Worm (Caenorhabditis elegans): ENCODE data around the gene ogdh-1.

ogdh-1 gene

ce11 chrIV:4744167-4744566 lies 40.4 kb upstream of the ogdh-1 start, which contains the start of gene hoe-1:
hoe-1 (minus strand) TSS chrIV:4744267.
- TF ChIP-seq hlh-13 (GFP tag; optimal IDR thresholded peaks at IDR 0.05), result no peak
- TF ChIP-seq hlh-8 (tag; optimal IDR thresholded peaks at IDR 0.05), result no peak
- no peak for TF ChIP-seq pha-4 (tag; optimal IDR thresholded peaks at IDR 0.05)
- no peak for TF ChIP-seq fkh-10 (GFP tag; optimal IDR thresholded peaks at IDR 0.05)
- no peak for TF ChIP-seq ceh-19 (GFP tag; optimal IDR thresholded peaks at IDR 0.05)
- no peak for TF ChIP-seq zip-5 (tag; optimal IDR thresholded peaks at IDR 0.05)
- no peak for TF ChIP-seq ceh-6 (GFP tag; optimal IDR thresholded peaks at IDR 0.05)

ce11 chrIV:4742480-4742879 lies 38.7 kb upstream of the ogdh-1 start:
- TF ChIP-seq tbx-7 (tag; optimal IDR thresholded peaks at IDR 0.05) (no peak), ceh-9 (tag; optimal IDR thresholded peaks at IDR 0.05) (no peak), pat-9 (tag; optimal IDR thresholded peaks at IDR 0.05) (no peak), ets-4 (tag; optimal IDR thresholded peaks at IDR 0.05) (no peak), ceh-48 (tag; optimal IDR thresholded peaks at IDR 0.05) (no peak), ref-2 (tag; optimal IDR thresholded peaks at IDR 0.05) (no peak), hlh-30 (tag; optimal IDR thresholded peaks at IDR 0.05; ENCODE audit: insufficient read depth) (no peak), che-1 (tag; optimal IDR thresholded peaks at IDR 0.05) (no peak)

- no peak for TF ChIP-seq ceh-30 (tag; optimal IDR thresholded peaks at IDR 0.05)
- no peak for TF ChIP-seq ceh-31 (tag; optimal IDR thresholded peaks at IDR 0.05)
- no peak for TF ChIP-seq sox-4 (tag; optimal IDR thresholded peaks at IDR 0.05)
- no peak for TF ChIP-seq npax-4 (tag; optimal IDR thresholded peaks at IDR 0.05)
- TF ChIP-seq ceh-34 (tag; optimal IDR thresholded peaks at IDR 0.05), result no peak
- TF ChIP-seq tbx-7 (tag; optimal IDR thresholded peaks at IDR 0.05), result no peak
- no peak for TF ChIP-seq pros-1 (tag; optimal IDR thresholded peaks at IDR 0.05)
- TF ChIP-seq ceh-6 (GFP tag; optimal IDR thresholded peaks at IDR 0.05), result no peak
- TF ChIP-seq lin-11 (tag; optimal IDR thresholded peaks at IDR 0.05), result no peak
- TF ChIP-seq ceh-14 (tag; optimal IDR thresholded peaks at IDR 0.05), result no peak
- no peak for TF ChIP-seq syd-9 (tag; optimal IDR thresholded peaks at IDR 0.05)
Observed at ce11 chrIV:4737258-4737657, 33.4 kb upstream of the ogdh-1 start, which contains the start of gene fbxb-78. fbxb-78 (plus strand) TSS chrIV:4737558.

- peak; percentile 28 for TF ChIP-seq F13H6.1 (tag; optimal IDR thresholded peaks at IDR 0.05)
- peak; percentile 58 for TF ChIP-seq unc-42 (tag; optimal IDR thresholded peaks at IDR 0.05)
- TF ChIP-seq nfya-1 (tag; optimal IDR thresholded peaks at IDR 0.05), result peak; percentile 60
- peak; percentile 13; the same call in 1 of the 2 replicates for TF ChIP-seq sox-2 (GFP tag; IDR thresholded peaks at IDR 0.05)
- 0 out of 2 replicates have a peak, but pooled peaks have one; percentile 36 for TF ChIP-seq unc-3 (GFP tag; conservative IDR thresholded peaks at IDR 0.05)
- TF ChIP-seq unc-3 (tag; optimal IDR thresholded peaks at IDR 0.05), result peak; percentile 13
- TF ChIP-seq tbx-2 (tag; optimal IDR thresholded peaks at IDR 0.05), result peak; percentile 65
- TF ChIP-seq ceh-18 (tag; optimal IDR thresholded peaks at IDR 0.05), result peak; percentile 64
- TF ChIP-seq ceh-34 (tag; optimal IDR thresholded peaks at IDR 0.05), result peak; percentile 85
- 0 out of 2 replicates have a peak, but pooled peaks have one; percentile 56 for TF ChIP-seq ceh-45 (GFP tag; IDR thresholded peaks at IDR 0.05)
- peak; percentile 47 for TF ChIP-seq ceh-2 (tag; optimal IDR thresholded peaks at IDR 0.05)
- TF ChIP-seq unc-86 (tag; optimal IDR thresholded peaks at IDR 0.05), result peak; percentile 46
- TF ChIP-seq madf-2 (tag; optimal IDR thresholded peaks at IDR 0.05), result peak; percentile 24
- TF ChIP-seq ceh-14 (tag; optimal IDR thresholded peaks at IDR 0.05), result peak; percentile 87
- peak; percentile 79 for TF ChIP-seq ceh-31 (tag; optimal IDR thresholded peaks at IDR 0.05)
- peak; percentile 21 for TF ChIP-seq ets-4 (tag; optimal IDR thresholded peaks at IDR 0.05)
- peak; percentile 37 for TF ChIP-seq elt-2 (tag; optimal IDR thresholded peaks at IDR 0.05)
- TF ChIP-seq ref-2 (tag; optimal IDR thresholded peaks at IDR 0.05), result peak; percentile 83
- TF ChIP-seq C08G9.2 (tag; optimal IDR thresholded peaks at IDR 0.05), result peak; percentile 55
Observed at ce11 chrIV:4727935-4728334, 24.1 kb upstream of the ogdh-1 start.

Data from whole organism, late embryonic.